Worm (Caenorhabditis elegans) whole organism, late embryonic: Measurements from ENCODE around the gene F42E11.3.

ENCODE experiments used
- F13H6.1 ChIP-seq: sonication (generic microtip); optimal IDR thresholded peaks from 2 replicates; lab custom pipeline; 2016; ENCODE audit warnings: missing genetic modification characterization, missing compliant biosample characterization
- ama-1 ChIP-seq: fragments of 150-350 bp; optimal IDR thresholded peaks from 2 replicates; lab custom pipeline; 2014
- ceh-2 ChIP-seq: sonication (generic microtip); optimal IDR thresholded peaks from 2 replicates; lab custom pipeline; 2016; ENCODE audit warnings: missing genotype, missing genetic modification characterization, missing compliant biosample characterization
- ceh-9 ChIP-seq: sonication (generic microtip); optimal IDR thresholded peaks from 2 replicates; lab custom pipeline; 2016; ENCODE audit warnings: mild to moderate bottlenecking, missing genetic modification characterization, inconsistent platforms, missing compliant biosample characterization
- dve-1 ChIP-seq: sonication (generic microtip); optimal IDR thresholded peaks from 2 replicates; lab custom pipeline; 2017; ENCODE audit warnings: antibody characterized with exemption, mild to moderate bottlenecking, missing genetic modification characterization, missing compliant biosample characterization
- ets-4 ChIP-seq: sonication (generic microtip); optimal IDR thresholded peaks from 2 replicates; lab custom pipeline; 2016; ENCODE audit warnings: missing genetic modification characterization, missing compliant biosample characterization
- eyg-1 ChIP-seq: sonication (generic microtip); optimal IDR thresholded peaks from 2 replicates; lab custom pipeline; 2016; ENCODE audit warnings: missing genotype, missing genetic modification characterization, missing compliant biosample characterization
- fkh-10 ChIP-seq: fragments of 150-350 bp; optimal IDR thresholded peaks from 2 replicates; lab custom pipeline; 2014; ENCODE audit warnings: missing biosample characterization, missing genetic modification reagents, missing genetic modification characterization
- hlh-30 ChIP-seq: sonication (generic microtip); optimal IDR thresholded peaks from 2 replicates; lab custom pipeline; 2017; ENCODE audit warnings: antibody characterized with exemption, missing genetic modification characterization, missing compliant biosample characterization; ENCODE audit not compliant: insufficient read depth
- hlh-6 ChIP-seq: sonication (generic microtip); optimal IDR thresholded peaks from 2 replicates; lab custom pipeline; 2016; ENCODE audit warnings: missing genotype, missing genetic modification characterization, missing compliant biosample characterization
- pha-4 ChIP-seq: fragments of 150-350 bp; optimal IDR thresholded peaks from 2 replicates; lab custom pipeline; 2018; ENCODE audit warnings: missing biosample characterization, missing genetic modification reagents, missing genetic modification characterization
- sdc-2 ChIP-seq: sonication (generic microtip); optimal IDR thresholded peaks from 2 replicates; lab custom pipeline; 2016; ENCODE audit warnings: missing genotype, missing genetic modification characterization, missing compliant biosample characterization
- unc-55 ChIP-seq: sonication (generic microtip); optimal IDR thresholded peaks from 2 replicates; lab custom pipeline; 2017; ENCODE audit warnings: missing biosample characterization, missing genetic modification reagents, missing genetic modification characterization
- ztf-16 ChIP-seq: sonication (generic microtip); optimal IDR thresholded peaks from 2 replicates; lab custom pipeline; 2017; ENCODE audit warnings: missing genetic modification characterization, missing compliant biosample characterization

DNA sequence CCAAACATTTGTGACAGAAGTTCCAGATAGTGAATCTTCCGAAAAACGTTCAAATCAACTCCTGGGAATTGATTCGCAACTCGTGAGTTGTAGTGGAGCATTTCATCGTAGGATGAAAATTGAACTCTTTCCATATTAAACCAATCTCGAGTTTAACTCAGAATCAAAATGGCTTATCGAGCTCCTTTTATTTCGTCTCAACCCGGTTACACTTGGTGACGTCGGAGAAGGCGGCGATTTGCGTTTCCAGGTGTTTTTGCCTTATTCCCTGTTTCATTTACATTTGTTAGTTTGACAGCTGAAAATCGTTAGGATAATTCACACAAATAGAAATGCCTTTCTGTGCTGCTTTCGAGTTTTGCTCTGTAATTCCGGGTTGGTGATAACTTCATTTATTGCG lies at the start of gene F42E11.3:
- no peak for TF ChIP-seq dve-1 (tag; lab: Kevin White, UChicago)
- TF ChIP-seq ztf-16 (tag; lab: Kevin White, UChicago) = no peak
- no peak for TF ChIP-seq eyg-1 (tag; lab: Kevin White, UChicago)
- TF ChIP-seq hlh-30 (tag; lab: Kevin White, UChicago) = no peak
- no peak for TF ChIP-seq hlh-6 (tag; lab: Kevin White, UChicago)
- no peak for TF ChIP-seq F13H6.1
- no peak for TF ChIP-seq ceh-9 (tag; lab: Kevin White, UChicago)
- TF ChIP-seq ceh-2 (tag; lab: Kevin White, UChicago) = no peak
- no peak for TF ChIP-seq ets-4 (tag; lab: Kevin White, UChicago)
- TF ChIP-seq fkh-10 (GFP tag; lab: Kevin White, UChicago) = no peak
- TF ChIP-seq unc-55 = no peak
- no peak for TF ChIP-seq sdc-2
- no peak for TF ChIP-seq pha-4 (tag; lab: Kevin White, UChicago)
- peak; percentile 31 for TF ChIP-seq ama-1 (lab: Kevin White, UChicago)
